Worm (Caenorhabditis elegans) whole organism, midembryonic: ENCODE measurements around the gene M03C11.3.

Experiments used
- flt-1 ChIP-seq: fragments of 200-800 bp; sonication (Bioruptor generic); IDR thresholded peaks from 2 replicates; pipeline ENCODE4 v1.3.6; 2022; ENCODE audit warnings: missing genetic modification characterization, missing compliant biosample characterization
- med-1 ChIP-seq: sonication (generic microtip); optimal IDR thresholded peaks from 2 replicates; lab custom pipeline; 2017; ENCODE audit warnings: missing genetic modification characterization, mild to moderate bottlenecking, missing compliant biosample characterization, antibody characterized with exemption, missing genetic modification reagents; ENCODE audit not compliant: insufficient read depth

- TF ChIP-seq med-1 (GFP tag; lab: Kevin White, UChicago) (no peak), flt-1 (no peak)
Measured at ce11 chrIII:10427882-10428281, 23.0 kb downstream of the M03C11.3 start, which contains the start of gene prp-3.
